Fruit fly (Drosophila melanogaster) whole organism, adult: ENCODE data around the gene CG7110.

Experiments
- CG33017 ChIP-seq: fragments of 200-800 bp; sonication (Bioruptor generic); optimal IDR thresholded peaks from 2 replicates; lab custom pipeline; 2018; ENCODE audit warnings: missing biosample characterization, mild to moderate bottlenecking, missing genetic modification characterization, moderate library complexity
- CG7045 ChIP-seq: fragments of 200-800 bp; sonication (Bioruptor generic); optimal IDR thresholded peaks from 2 replicates; lab custom pipeline; 2017; ENCODE audit warnings: missing biosample characterization, mild to moderate bottlenecking, missing genetic modification characterization
- Crg-1 ChIP-seq: fragments of 200-800 bp; sonication (Bioruptor generic); optimal IDR thresholded peaks from 2 replicates; lab custom pipeline; 2016; ENCODE audit warnings: missing biosample characterization, missing genetic modification characterization
- Hr96 ChIP-seq: fragments of 200-800 bp; sonication (Bioruptor generic); optimal IDR thresholded peaks from 2 replicates; lab custom pipeline; 2016; ENCODE audit warnings: missing biosample characterization, missing genetic modification characterization
- ovo ChIP-seq: fragments of 200-800 bp; sonication (Bioruptor generic); optimal IDR thresholded peaks from 2 replicates; lab custom pipeline; 2016; ENCODE audit warnings: missing biosample characterization, missing genetic modification characterization

DNA sequence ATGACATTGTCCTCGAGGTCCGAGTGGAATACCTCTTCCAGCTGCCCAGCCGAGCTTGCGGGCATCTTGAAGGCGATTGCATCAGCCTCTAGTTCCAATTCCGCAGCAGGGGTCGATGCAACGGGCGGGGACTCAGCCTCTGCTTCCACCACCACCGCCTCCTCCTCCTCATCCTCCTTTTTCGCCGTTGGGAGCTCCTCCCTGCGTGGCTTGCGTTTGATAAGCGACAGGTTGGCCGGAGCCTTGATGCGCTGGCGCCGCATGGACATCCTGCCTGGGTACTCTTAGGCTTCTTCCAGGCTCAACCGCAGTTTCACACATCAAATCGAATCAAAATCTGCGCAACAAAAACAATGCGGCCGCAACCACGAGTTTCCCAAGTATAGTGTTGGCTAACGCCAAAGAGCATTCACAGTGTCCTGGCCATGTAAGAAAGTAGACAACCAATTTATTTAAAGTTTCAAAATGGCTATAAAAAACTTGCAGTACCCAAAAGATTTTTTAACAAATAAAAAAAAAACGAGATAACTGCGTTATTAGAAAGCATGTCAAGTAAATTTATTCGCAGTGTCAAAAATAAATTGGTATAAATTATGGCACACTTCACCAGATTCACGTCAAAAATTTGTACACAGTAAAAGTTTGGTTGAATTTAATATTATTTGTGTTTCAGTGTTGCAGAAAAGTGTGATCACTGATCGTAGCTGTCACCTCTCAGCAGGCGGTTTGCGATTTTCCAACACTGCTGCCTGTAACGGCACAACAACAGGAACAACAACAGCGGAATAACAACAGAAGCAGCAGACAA, 25.2 kb upstream of the CG7110 start, which contains the start of the genes Bdp1 and CG6565:
- TF ChIP-seq CG33017 (tag; lab: Kevin White, UChicago): peak; percentile 93
- peak; percentile 99 for TF ChIP-seq Crg-1 (GFP tag; lab: Kevin White, UChicago)
- TF ChIP-seq CG7045 (GFP tag; lab: Kevin White, UChicago): peak; percentile 95
- TF ChIP-seq Hr96: peak; percentile 99
- TF ChIP-seq ovo (GFP tag; lab: Kevin White, UChicago): peak; percentile 97
